Worm (Caenorhabditis elegans): ENCODE measurements around the gene fsn-1.
A peak's percentile ranks its signal among the peaks of the same experiment; 100 is the strongest.
"Not testable (repeated sequence)": the region's sequence is repeated elsewhere in the genome, so short reads cannot be mapped to it uniquely, and the experiment has no call there.

Gene fsn-1

ce11 chrIII:4913736-4914135 lies 23.4 kb upstream of the fsn-1 start:
- TF ChIP-seq W03F9.2 (tag; optimal IDR thresholded peaks at IDR 0.05) (no peak), him-1 (tag; optimal IDR thresholded peaks at IDR 0.05) (no peak), dao-5 (tag; optimal IDR thresholded peaks at IDR 0.05) (no peak)

- TF ChIP-seq dao-5 (tag; optimal IDR thresholded peaks at IDR 0.05) (no peak), W03F9.2 (tag; optimal IDR thresholded peaks at IDR 0.05) (no peak), him-1 (tag; optimal IDR thresholded peaks at IDR 0.05) (no peak)
These were observed 20.0 kb upstream of the fsn-1 start, which contains the start of gene rars-1 for ce11 chrIII:4917077-4917476. Gene rars-1, minus strand, starts transcription at chrIII:4917177.

ce11 chrIII:4917960-4918712 lies 19.0 kb upstream of the fsn-1 start, which contains the start of gene rpb-8:
Gene rpb-8, minus strand, starts transcription at chrIII:4918008.
- TF ChIP-seq him-1 (tag; optimal IDR thresholded peaks at IDR 0.05) (no peak), W03F9.2 (tag; optimal IDR thresholded peaks at IDR 0.05) (peak; percentile 60)

ce11 chrIII:4918906-4919305 lies 18.2 kb upstream of the fsn-1 start:
- TF ChIP-seq dao-5 (tag; optimal IDR thresholded peaks at IDR 0.05) (no peak), him-1 (tag; optimal IDR thresholded peaks at IDR 0.05) (no peak), W03F9.2 (tag; optimal IDR thresholded peaks at IDR 0.05) (no peak)

- no peak for TF ChIP-seq him-1 (tag; optimal IDR thresholded peaks at IDR 0.05)
- TF ChIP-seq dao-5 (tag; optimal IDR thresholded peaks at IDR 0.05): no peak
- no peak for TF ChIP-seq W03F9.2 (tag; optimal IDR thresholded peaks at IDR 0.05)
These were observed 16.9 kb upstream of the fsn-1 start, which contains the start of gene ula-1 for ce11 chrIII:4920221-4920620. Gene ula-1, minus strand, starts transcription at chrIII:4920321.

- TF ChIP-seq him-1, dao-5, W03F9.2 (tag; optimal IDR thresholded peaks at IDR 0.05): not testable (repeated sequence)
These were observed 15.1 kb upstream of the fsn-1 start, which contains the start of gene mmab-1 for ce11 chrIII:4922020-4922419. Gene mmab-1, minus strand, starts transcription at chrIII:4922114.

ce11 chrIII:4924134-4924533 lies 13.0 kb upstream of the fsn-1 start:
- TF ChIP-seq dao-5 (tag; optimal IDR thresholded peaks at IDR 0.05) (no peak), him-1 (tag; optimal IDR thresholded peaks at IDR 0.05) (no peak), W03F9.2 (tag; optimal IDR thresholded peaks at IDR 0.05) (no peak)

ce11 chrIII:4930154-4930679 lies 6.9 kb upstream of the fsn-1 start, which contains the start of gene set-2:
Gene set-2, minus strand, starts transcription at chrIII:4930204.
- TF ChIP-seq W03F9.2 (tag; optimal IDR thresholded peaks at IDR 0.05): peak; percentile 79
- TF ChIP-seq dao-5 (tag; optimal IDR thresholded peaks at IDR 0.05): no peak

ce11 chrIII:4932203-4932699 lies 4.9 kb upstream of the fsn-1 start, which contains the start of the genes C26E6.12 and eri-9:
Gene C26E6.12, minus strand, starts transcription at chrIII:4932253.
Gene eri-9, plus strand, starts transcription at chrIII:4932450.
- TF ChIP-seq W03F9.2 (tag; optimal IDR thresholded peaks at IDR 0.05) (no peak), dao-5 (tag; optimal IDR thresholded peaks at IDR 0.05) (no peak), him-1 (tag; optimal IDR thresholded peaks at IDR 0.05) (no peak)

- no peak for TF ChIP-seq W03F9.2 (tag; optimal IDR thresholded peaks at IDR 0.05)
- no peak for TF ChIP-seq him-1 (tag; optimal IDR thresholded peaks at IDR 0.05)
- no peak for TF ChIP-seq dao-5 (tag; optimal IDR thresholded peaks at IDR 0.05)
These were observed 2.1 kb upstream of the fsn-1 start, which contains the start of gene mrps-18C for ce11 chrIII:4934896-4935628. Gene mrps-18C, plus strand, starts transcription at chrIII:4935578.

ce11 chrIII:4939267-4939666 lies 2.1 kb downstream of the fsn-1 start, which contains the start of gene rpb-2:
Gene rpb-2, plus strand, starts transcription at chrIII:4939567.
- TF ChIP-seq him-1 (tag; optimal IDR thresholded peaks at IDR 0.05) (no peak), dao-5 (tag; optimal IDR thresholded peaks at IDR 0.05) (no peak), W03F9.2 (tag; optimal IDR thresholded peaks at IDR 0.05) (no peak)

ce11 chrIII:4944213-4944612 lies 7.1 kb downstream of the fsn-1 start, which contains the start of gene ntl-9:
Gene ntl-9, plus strand, starts transcription at chrIII:4944513.
- no peak for TF ChIP-seq W03F9.2 (tag; optimal IDR thresholded peaks at IDR 0.05)
- no peak for TF ChIP-seq dao-5 (tag; optimal IDR thresholded peaks at IDR 0.05)
- TF ChIP-seq him-1 (tag; optimal IDR thresholded peaks at IDR 0.05): no peak

- TF ChIP-seq dao-5 (tag; optimal IDR thresholded peaks at IDR 0.05) (no peak), him-1 (tag; optimal IDR thresholded peaks at IDR 0.05) (no peak), W03F9.2 (tag; optimal IDR thresholded peaks at IDR 0.05) (no peak)
These were observed 10.2 kb downstream of the fsn-1 start for ce11 chrIII:4947352-4947751.

All from whole organism, L4/young adult.